Worm (Caenorhabditis elegans): ENCODE data around the gene mrpl-53.
A peak's percentile ranks its signal among the peaks of the same experiment; 100 is the strongest.

mrpl-53 gene

ce11 chrII:9605954-9606353, 8.5 kb downstream of the mrpl-53 start (continued):
- TF ChIP-seq crh-2 (tag; optimal IDR thresholded peaks at IDR 0.05), result no peak
- no peak for TF ChIP-seq ztf-4 (tag; optimal IDR thresholded peaks at IDR 0.05)
- no peak for TF ChIP-seq nhr-11 (tag; optimal IDR thresholded peaks at IDR 0.05)
- TF ChIP-seq egl-27 (tag; optimal IDR thresholded peaks at IDR 0.05), result no peak
- no peak for TF ChIP-seq alr-1 (tag; optimal IDR thresholded peaks at IDR 0.05)
- no peak for TF ChIP-seq nhr-10 (tag; optimal IDR thresholded peaks at IDR 0.05)
- TF ChIP-seq aly-2 (tag; optimal IDR thresholded peaks at IDR 0.05), result no peak
- no peak for TF ChIP-seq lin-11 (tag; optimal IDR thresholded peaks at IDR 0.05)
- peak; percentile 49 for TF ChIP-seq ceh-16 (tag; optimal IDR thresholded peaks at IDR 0.05)
- TF ChIP-seq R02D3.7 (tag; optimal IDR thresholded peaks at IDR 0.05), result no peak
- no peak for TF ChIP-seq unc-39 (tag; optimal IDR thresholded peaks at IDR 0.05)
- TF ChIP-seq ztf-1 (GFP tag; conservative IDR thresholded peaks at IDR 0.05), result no peak

- TF ChIP-seq nhr-237 (tag; optimal IDR thresholded peaks at IDR 0.05), result no peak
- TF ChIP-seq C34F6.9 (tag; optimal IDR thresholded peaks at IDR 0.05), result peak; percentile 39
- no peak for TF ChIP-seq nhr-21 (tag; optimal IDR thresholded peaks at IDR 0.05)
- TF ChIP-seq unc-55 (GFP tag; optimal IDR thresholded peaks at IDR 0.05), result peak; percentile 72
- no peak for TF ChIP-seq ztf-1 (GFP tag; conservative IDR thresholded peaks at IDR 0.05)
- no peak for TF ChIP-seq aly-2 (tag; optimal IDR thresholded peaks at IDR 0.05)
- peak; percentile 30 for TF ChIP-seq crh-2 (tag; optimal IDR thresholded peaks at IDR 0.05)
- no peak for TF ChIP-seq lin-13 (GFP tag; optimal IDR thresholded peaks at IDR 0.05)
- TF ChIP-seq mdl-1 (tag; optimal IDR thresholded peaks at IDR 0.05), result peak in 1 of 2 experiments; percentile 12
- no peak for TF ChIP-seq dmd-4 (tag; optimal IDR thresholded peaks at IDR 0.05)
Measured at ce11 chrII:9606485-9607036, 9.1 kb downstream of the mrpl-53 start.

ce11 chrII:9607137-9607536, 9.7 kb downstream of the mrpl-53 start:
- TF ChIP-seq lin-39 (tag; optimal IDR thresholded peaks at IDR 0.05) (no peak), sma-9 (GFP tag; optimal IDR thresholded peaks at IDR 0.05) (peak; percentile 52), sma-9 (tag; optimal IDR thresholded peaks at IDR 0.05) (no peak)

ce11 chrII:9609296-9609695, 11.9 kb downstream of the mrpl-53 start, which contains the start of gene pap-2:
Gene pap-2 (minus strand): TSS chrII:9609396.
- TF ChIP-seq ztf-1 (GFP tag; conservative IDR thresholded peaks at IDR 0.05) (no peak), unc-62 (GFP tag; optimal IDR thresholded peaks at IDR 0.05) (no peak), lin-39 (tag; optimal IDR thresholded peaks at IDR 0.05) (no peak), snpc-4 (tag; optimal IDR thresholded peaks at IDR 0.05) (no peak)

- TF ChIP-seq lin-11 (tag; optimal IDR thresholded peaks at IDR 0.05) (no peak), nhr-10 (tag; optimal IDR thresholded peaks at IDR 0.05) (no peak), R02D3.7 (tag; optimal IDR thresholded peaks at IDR 0.05) (no peak), nhr-11 (tag; optimal IDR thresholded peaks at IDR 0.05) (no peak), ztf-4 (tag; optimal IDR thresholded peaks at IDR 0.05) (no peak), snpc-4 (tag; optimal IDR thresholded peaks at IDR 0.05) (no peak), sma-9 (GFP tag; optimal IDR thresholded peaks at IDR 0.05) (no peak), sma-9 (tag; optimal IDR thresholded peaks at IDR 0.05) (no peak), mbf-1 (tag; optimal IDR thresholded peaks at IDR 0.05) (no peak), dmd-4 (tag; optimal IDR thresholded peaks at IDR 0.05) (no peak), unc-55 (GFP tag; optimal IDR thresholded peaks at IDR 0.05) (no peak), ceh-16 (tag; optimal IDR thresholded peaks at IDR 0.05) (no peak), C34F6.9 (tag; optimal IDR thresholded peaks at IDR 0.05) (no peak), nhr-25 (tag; optimal IDR thresholded peaks at IDR 0.05) (no peak)
Measured at ce11 chrII:9611347-9611923, 14.0 kb downstream of the mrpl-53 start, which contains the start of the genes T15H9.5 and T15H9.4. Gene T15H9.5 (minus strand): TSS chrII:9611447. Gene T15H9.4 (plus strand): TSS chrII:9611873.

ce11 chrII:9614728-9615127, 17.3 kb downstream of the mrpl-53 start, which contains the start of gene hlh-6:
Gene hlh-6 (minus strand): TSS chrII:9614828.
- TF ChIP-seq zag-1 (tag; optimal IDR thresholded peaks at IDR 0.05) (no peak), dmd-4 (tag; optimal IDR thresholded peaks at IDR 0.05) (no peak), ztf-1 (GFP tag; conservative IDR thresholded peaks at IDR 0.05) (no peak), C34F6.9 (tag; optimal IDR thresholded peaks at IDR 0.05) (no peak), egl-27 (tag; optimal IDR thresholded peaks at IDR 0.05) (no peak), nhr-23 (tag; optimal IDR thresholded peaks at IDR 0.05) (no peak), ztf-11 (tag; optimal IDR thresholded peaks at IDR 0.05) (no peak), unc-62 (GFP tag; optimal IDR thresholded peaks at IDR 0.05) (no peak), nhr-12 (tag; optimal IDR thresholded peaks at IDR 0.05) (no peak), ceh-16 (tag; optimal IDR thresholded peaks at IDR 0.05) (no peak), crh-2 (tag; optimal IDR thresholded peaks at IDR 0.05) (no peak), ztf-4 (tag; optimal IDR thresholded peaks at IDR 0.05) (no peak), blmp-1 (tag; optimal IDR thresholded peaks at IDR 0.05; ENCODE audit: insufficient read depth) (no peak), R02D3.7 (tag; optimal IDR thresholded peaks at IDR 0.05) (no peak)
